Fruit fly (Drosophila melanogaster) whole organism, embryonic: ENCODE results near the gene Dlc90F.

ENCODE experiments used
- Aef1 ChIP-seq: fragments of 200-800 bp; sonication (Bioruptor generic); IDR thresholded peaks from 3 replicates; pipeline ENCODE4 v1.3.6; 2022; ENCODE audit warnings: missing biosample characterization, missing genetic modification characterization
- Bdp1 ChIP-seq: fragments of 200-800 bp; sonication (Bioruptor generic); optimal IDR thresholded peaks from 3 replicates; lab custom pipeline; 2016; ENCODE audit warnings: missing biosample characterization, missing genetic modification characterization
- CG10654 ChIP-seq: fragments of 200-800 bp; sonication (Bioruptor generic); optimal IDR thresholded peaks from 2 replicates; lab custom pipeline; 2016; ENCODE audit warnings: missing biosample characterization, missing genetic modification characterization
- CG11085 ChIP-seq: fragments of 200-800 bp; sonication (Bioruptor generic); IDR thresholded peaks from 2 replicates; pipeline ENCODE4 v1.3.6; 2022; ENCODE audit warnings: missing biosample characterization, missing genetic modification characterization
- CG11723 ChIP-seq: fragments of 200-800 bp; sonication (Bioruptor generic); optimal IDR thresholded peaks from 2 replicates; lab custom pipeline; 2017; ENCODE audit warnings: missing biosample characterization, mild to moderate bottlenecking, missing genetic modification characterization
- CG12071 ChIP-seq: fragments of 200-800 bp; sonication (Bioruptor generic); optimal IDR thresholded peaks from 3 replicates; lab custom pipeline; 2018; ENCODE audit warnings: missing biosample characterization, mild to moderate bottlenecking, missing genetic modification characterization
- CG12769 ChIP-seq: fragments of 200-800 bp; sonication (Bioruptor generic); optimal IDR thresholded peaks from 2 replicates; lab custom pipeline; 2019; ENCODE audit warnings: missing biosample characterization, mild to moderate bottlenecking, missing genetic modification characterization, moderate library complexity
- CG14667 ChIP-seq: fragments of 200-800 bp; sonication (Bioruptor generic); IDR thresholded peaks from 2 replicates; pipeline ENCODE4 v1.3.6; 2022; ENCODE audit warnings: missing biosample characterization, missing genetic modification characterization
- CG14860 ChIP-seq: fragments of 200-800 bp; sonication (Bioruptor generic); IDR thresholded peaks from 3 replicates; pipeline ENCODE4 v1.3.6; 2022; ENCODE audit warnings: missing biosample characterization, missing genetic modification characterization; ENCODE audit not compliant: partially characterized antibody
- CG17359 ChIP-seq: fragments of 200-800 bp; sonication (Bioruptor generic); optimal IDR thresholded peaks from 3 replicates; lab custom pipeline; 2018; ENCODE audit warnings: missing biosample characterization, mild to moderate bottlenecking, missing genetic modification characterization, moderate library complexity
- CG3065 ChIP-seq: fragments of 200-800 bp; sonication (Bioruptor generic); optimal IDR thresholded peaks from 2 replicates; lab custom pipeline; 2016; ENCODE audit warnings: missing biosample characterization, missing genetic modification characterization
- CG31388 ChIP-seq: fragments of 200-800 bp; sonication (Bioruptor generic); optimal IDR thresholded peaks from 2 replicates; lab custom pipeline; 2016; ENCODE audit warnings: missing biosample characterization, missing genetic modification characterization
- CG3847 ChIP-seq: fragments of 200-800 bp; sonication (Bioruptor generic); IDR thresholded peaks from 2 replicates; pipeline ENCODE4 v1.3.6; 2022; ENCODE audit warnings: missing biosample characterization, missing genetic modification characterization
- CG4360 ChIP-seq: fragments of 200-800 bp; sonication (Bioruptor generic); IDR thresholded peaks from 2 replicates; pipeline ENCODE4 v1.3.6; 2022; ENCODE audit warnings: missing biosample characterization, missing genetic modification characterization
- CG5245 ChIP-seq: fragments of 200-800 bp; sonication (Bioruptor generic); optimal IDR thresholded peaks from 3 replicates; lab custom pipeline; 2016; ENCODE audit warnings: missing biosample characterization, missing genetic modification characterization
- CG6791 ChIP-seq: fragments of 200-800 bp; sonication (Bioruptor generic); IDR thresholded peaks from 3 replicates; pipeline ENCODE4 v1.3.6; 2022; ENCODE audit warnings: missing biosample characterization, missing genetic modification characterization; ENCODE audit not compliant: partially characterized antibody
- CG7271 ChIP-seq: fragments of 200-800 bp; sonication (Bioruptor generic); optimal IDR thresholded peaks from 2 replicates; lab custom pipeline; 2018; ENCODE audit warnings: missing biosample characterization, mild to moderate bottlenecking, missing genetic modification characterization, moderate library complexity
- CG7839 ChIP-seq: fragments of 200-800 bp; sonication (Bioruptor generic); optimal IDR thresholded peaks from 3 replicates; lab custom pipeline; 2018; ENCODE audit warnings: missing biosample characterization, mild to moderate bottlenecking, missing genetic modification characterization, moderate library complexity
- CG8478 ChIP-seq: fragments of >200 bp; optimal IDR thresholded peaks from 2 replicates; lab custom pipeline; 2018
- CG8944 ChIP-seq: fragments of 200-800 bp; sonication (Bioruptor generic); optimal IDR thresholded peaks from 3 replicates; lab custom pipeline; 2016; ENCODE audit warnings: missing biosample characterization, missing genetic modification characterization
- CG9215 ChIP-seq: fragments of 200-800 bp; sonication (Bioruptor generic); IDR thresholded peaks from 2 replicates; pipeline ENCODE4 v1.3.6; 2022; ENCODE audit warnings: missing biosample characterization, missing genetic modification characterization
- Dad ChIP-seq: fragments of 200-800 bp; sonication (Bioruptor generic); optimal IDR thresholded peaks from 3 replicates; lab custom pipeline; 2016; ENCODE audit warnings: missing biosample characterization, missing genetic modification characterization
- Deaf1 ChIP-seq: fragments of 200-800 bp; optimal IDR thresholded peaks from 3 replicates; lab custom pipeline; 2019; ENCODE audit warnings: missing biosample characterization, mild to moderate bottlenecking, missing genetic modification characterization, moderate library complexity
- HLH54F ChIP-seq: fragments of 200-800 bp; sonication (Bioruptor generic); optimal IDR thresholded peaks from 3 replicates; lab custom pipeline; 2016; ENCODE audit warnings: missing biosample characterization, missing genetic modification characterization
- Hmx ChIP-seq: fragments of 200-800 bp; sonication (Bioruptor generic); optimal IDR thresholded peaks from 2 replicates; lab custom pipeline; 2016; ENCODE audit warnings: missing biosample characterization, missing genetic modification characterization
- Kr ChIP-seq: fragments of 200-800 bp; sonication (Bioruptor generic); optimal IDR thresholded peaks from 2 replicates; lab custom pipeline; 2017; ENCODE audit warnings: missing biosample characterization, mild to moderate bottlenecking, missing genetic modification characterization
- Lim3 ChIP-seq: fragments of 200-800 bp; sonication (Bioruptor generic); IDR thresholded peaks from 2 replicates; pipeline ENCODE4 v1.3.6; 2022; ENCODE audit warnings: missing biosample characterization, missing genetic modification characterization
- Mad ChIP-seq: fragments of 200-800 bp; sonication (Bioruptor generic); optimal IDR thresholded peaks from 2 replicates; lab custom pipeline; 2016; ENCODE audit warnings: missing biosample characterization, missing genetic modification characterization
- NfI ChIP-seq: fragments of 200-800 bp; sonication (Bioruptor generic); optimal IDR thresholded peaks from 3 replicates; lab custom pipeline; 2018; ENCODE audit warnings: missing biosample characterization, mild to moderate bottlenecking, missing genetic modification characterization, moderate library complexity
- Ptx1 ChIP-seq: fragments of 200-800 bp; sonication (Bioruptor generic); IDR thresholded peaks from 2 replicates; pipeline ENCODE4 v1.3.6; 2022; ENCODE audit warnings: missing biosample characterization, missing genetic modification characterization
- bigmax ChIP-seq: fragments of 200-800 bp; sonication (Bioruptor generic); optimal IDR thresholded peaks from 2 replicates; lab custom pipeline; 2018; ENCODE audit warnings: missing biosample characterization, mild to moderate bottlenecking, missing genetic modification characterization
- cg ChIP-seq: fragments of 200-800 bp; sonication (Bioruptor generic); optimal IDR thresholded peaks from 3 replicates; lab custom pipeline; 2019; ENCODE audit warnings: missing biosample characterization, mild to moderate bottlenecking, missing genetic modification characterization, moderate library complexity
- cwo ChIP-seq: fragments of 200-800 bp; sonication (Bioruptor generic); optimal IDR thresholded peaks from 3 replicates; lab custom pipeline; 2017; ENCODE audit warnings: missing biosample characterization, missing genetic modification characterization, mild to moderate bottlenecking, moderate library complexity, missing genetic modification reagents
- dysf ChIP-seq: fragments of 200-800 bp; sonication (Bioruptor generic); IDR thresholded peaks from 3 replicates; pipeline ENCODE4 v1.3.6; 2022; ENCODE audit warnings: missing biosample characterization, missing genetic modification characterization
- eve ChIP-seq, 2 experiments: fragments of >200 bp; optimal IDR thresholded peaks; 2 replicates each; lab custom pipeline; 2017; ENCODE audit warnings: missing biosample characterization in 2 of 2, missing genetic modification characterization in 2 of 2
- ftz-f1 ChIP-seq: fragments of 200-800 bp; sonication (Bioruptor generic); optimal IDR thresholded peaks from 2 replicates; lab custom pipeline; 2016; ENCODE audit warnings: missing biosample characterization, missing genetic modification characterization
- gcm ChIP-seq: fragments of 200-800 bp; sonication (Bioruptor generic); optimal IDR thresholded peaks from 2 replicates; lab custom pipeline; 2019; ENCODE audit warnings: missing biosample characterization, mild to moderate bottlenecking, missing genetic modification characterization, moderate library complexity
- grau ChIP-seq: fragments of 200-800 bp; optimal IDR thresholded peaks from 3 replicates; lab custom pipeline; 2019; ENCODE audit warnings: missing biosample characterization, mild to moderate bottlenecking, missing genetic modification characterization, moderate library complexity
- gt ChIP-seq: fragments of 200-800 bp; sonication (Bioruptor generic); IDR thresholded peaks from 2 replicates; pipeline ENCODE4 v1.3.6; 2022; ENCODE audit warnings: missing biosample characterization, missing genetic modification characterization
- hbn ChIP-seq: fragments of 200-800 bp; sonication (Bioruptor generic); IDR thresholded peaks from 2 replicates; pipeline ENCODE4 v1.3.6; 2022; ENCODE audit warnings: missing biosample characterization, missing genetic modification characterization; ENCODE audit not compliant: partially characterized antibody
- ind ChIP-seq: fragments of 200-800 bp; sonication (Bioruptor generic); optimal IDR thresholded peaks from 3 replicates; lab custom pipeline; 2016; ENCODE audit warnings: missing biosample characterization, missing genetic modification characterization
- pb ChIP-seq: fragments of 200-800 bp; sonication (Bioruptor generic); optimal IDR thresholded peaks from 3 replicates; lab custom pipeline; 2016; ENCODE audit warnings: missing biosample characterization, missing genetic modification characterization
- prd ChIP-seq, 3 experiments: fragments of >200 bp in 2 of 3; fragments of 200-800 bp in 1 of 3; sonication (Bioruptor generic) in 1 of 3; optimal IDR thresholded peaks in 2 of 3; IDR thresholded peaks in 1 of 3; 2 replicates in 2 of 3; 3 replicates in 1 of 3; pipeline versions ENCODE4 v1.3.6 to Lab custom; 2017 to 2022; ENCODE audit warnings: missing biosample characterization in 1 of 3, missing genetic modification characterization in 1 of 3
- shn ChIP-seq: fragments of 200-800 bp; sonication (Bioruptor generic); optimal IDR thresholded peaks from 3 replicates; lab custom pipeline; 2016; ENCODE audit warnings: missing biosample characterization, missing genetic modification characterization
- stc ChIP-seq: fragments of 200-800 bp; sonication (Bioruptor generic); IDR thresholded peaks from 2 replicates; pipeline ENCODE4 v1.3.6; 2022; ENCODE audit warnings: missing biosample characterization, missing genetic modification characterization
- tap ChIP-seq: fragments of 200-800 bp; optimal IDR thresholded peaks from 3 replicates; lab custom pipeline; 2019; ENCODE audit warnings: missing biosample characterization, mild to moderate bottlenecking, missing genetic modification characterization, moderate library complexity
- trh ChIP-seq: fragments of 200-800 bp; sonication (Bioruptor generic); optimal IDR thresholded peaks from 2 replicates; lab custom pipeline; 2016; ENCODE audit warnings: missing biosample characterization, missing genetic modification characterization
- ttk ChIP-seq: fragments of 200-800 bp; sonication (Bioruptor generic); IDR thresholded peaks from 2 replicates; pipeline ENCODE4 v2.1.2; 2022; ENCODE audit warnings: missing biosample characterization, missing genetic modification characterization
- unpg ChIP-seq: fragments of 200-800 bp; sonication (Bioruptor generic); optimal IDR thresholded peaks from 3 replicates; lab custom pipeline; 2018; ENCODE audit warnings: missing biosample characterization, mild to moderate bottlenecking, missing genetic modification characterization, moderate library complexity
- z ChIP-seq: fragments of 200-800 bp; sonication (Bioruptor generic); IDR thresholded peaks from 3 replicates; pipeline ENCODE4 v1.3.6; 2022; ENCODE audit warnings: missing biosample characterization, missing genetic modification characterization

Dlc90F gene

DNA sequence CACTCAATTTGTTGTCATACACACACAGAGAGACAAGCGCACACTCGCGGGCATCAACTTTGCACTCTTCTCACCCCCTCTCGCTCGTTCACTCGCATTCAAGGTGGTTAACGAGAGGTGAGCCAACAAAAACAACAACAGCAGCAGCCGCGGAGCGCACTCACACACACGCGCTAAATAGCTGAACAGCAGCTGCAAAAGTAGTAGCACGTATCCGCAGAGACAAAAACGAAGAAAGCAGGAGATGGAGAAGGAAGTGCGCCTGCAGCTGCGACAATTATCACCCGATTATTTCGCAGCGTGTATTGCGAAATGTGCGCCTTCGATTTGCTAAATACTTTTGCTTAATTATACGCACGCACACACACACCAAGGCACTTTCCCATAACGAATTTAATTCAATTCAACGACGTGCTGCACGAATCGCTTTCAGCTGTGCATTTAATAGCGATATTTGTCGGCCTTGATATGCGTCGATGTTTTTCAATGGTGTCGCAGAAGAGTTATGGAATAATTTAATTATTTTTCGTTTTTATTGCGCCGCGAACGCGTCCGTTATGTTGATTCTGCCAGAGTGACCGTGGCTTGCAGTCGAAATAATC is 630 bp upstream of the Dlc90F start (continued):
- TF ChIP-seq ttk (GFP tag; lab: Robert Waterston, UW) (peak; percentile 39; the same call in 1 of the 2 replicates), tap (tag; lab: Kevin White, UChicago) (no peak), ind (GFP tag; lab: Kevin White, UChicago) (no peak), ftz-f1 (GFP tag; lab: Kevin White, UChicago) (peak; percentile 97), Lim3 (no peak), trh (no peak), CG4360 (peak; percentile 95), Bdp1 (GFP tag; lab: Kevin White, UChicago) (no peak), z (peak; percentile 74; the same call in 2 of the 3 replicates), cwo (peak; percentile 34), bigmax (no peak), CG11085 (no peak), CG14860 (peak; percentile 29; the same call in 1 of the 3 replicates), CG12769 (tag; lab: Kevin White, UChicago) (peak; percentile 16), CG7839 (tag; lab: Kevin White, UChicago) (peak; percentile 4), unpg (peak; percentile 3), grau (no peak), CG11723 (GFP tag; lab: Kevin White, UChicago) (no peak), CG31388 (GFP tag; lab: Kevin White, UChicago) (no peak), CG8478 (lab: Kevin White, UChicago) (peak; percentile 12), Deaf1 (tag; lab: Kevin White, UChicago) (peak; percentile 37), HLH54F (peak; percentile 11), Mad (no peak), cg (GFP tag; lab: Kevin White, UChicago) (peak; percentile 94), eve (GFP tag; optimal IDR thresholded peaks at IDR 0.05; lab: Kevin White, UChicago) (no peak), CG10654 (GFP tag; lab: Kevin White, UChicago) (no peak), stc (0 out of 2 replicates have a peak, but pooled peaks have one; percentile 18), CG17359 (tag; lab: Kevin White, UChicago) (peak; percentile 3), Kr (GFP tag; lab: Kevin White, UChicago) (no peak), gcm (GFP tag; lab: Kevin White, UChicago) (no peak), Ptx1 (GFP tag; lab: Robert Waterston, UW) (0 out of 2 replicates have a peak, but pooled peaks have one; percentile 23), hbn (GFP tag; lab: Robert Waterston, UW) (no peak), Dad (GFP tag; lab: Kevin White, UChicago) (no peak), gt (GFP tag; lab: Robert Waterston, UW) (no peak), CG3847 (GFP tag; lab: Robert Waterston, UW) (no peak), shn (GFP tag; lab: Kevin White, UChicago) (no peak), CG7271 (tag; lab: Kevin White, UChicago) (no peak), CG12071 (GFP tag; lab: Kevin White, UChicago) (peak; percentile 38), prd (optimal IDR thresholded peaks at IDR 0.05; lab: Kevin White, UChicago) (no peak), prd (GFP tag; IDR thresholded peaks at IDR 0.05; lab: Robert Waterston, UW) (peak; percentile 58), Hmx (no peak), CG8944 (GFP tag; lab: Kevin White, UChicago) (no peak), CG14667 (GFP tag; lab: Robert Waterston, UW) (no peak), NfI (GFP tag; lab: Kevin White, UChicago) (peak; percentile 14), dysf (GFP tag; lab: Robert Waterston, UW) (peak; percentile 17; the same call in 1 of the 3 replicates), CG6791 (GFP tag; lab: Robert Waterston, UW) (peak; percentile 19; the same call in 1 of the 3 replicates), CG9215 (GFP tag; lab: Robert Waterston, UW) (no peak), Aef1 (peak; percentile 72), pb (peak; percentile 12), CG3065 (no peak), CG5245 (GFP tag; lab: Kevin White, UChicago) (no peak)
